Fruit fly (Drosophila melanogaster) whole organism, embryonic: ENCODE measurements around the gene Gr63a.

Experiments
- Aef1 ChIP-seq: fragments of 200-800 bp; sonication (Bioruptor generic); IDR thresholded peaks from 3 replicates; pipeline ENCODE4 v1.3.6; 2022; ENCODE audit warnings: missing biosample characterization, missing genetic modification characterization
- Atf6 ChIP-seq: fragments of 200-800 bp; sonication (Bioruptor generic); IDR thresholded peaks from 2 replicates; pipeline ENCODE4 v1.3.6; 2022; ENCODE audit warnings: missing biosample characterization, missing genetic modification characterization
- Blimp-1 ChIP-seq: fragments of 200-800 bp; sonication (Bioruptor generic); optimal IDR thresholded peaks from 3 replicates; lab custom pipeline; 2018; ENCODE audit warnings: missing biosample characterization, missing genetic modification characterization, mild to moderate bottlenecking, moderate library complexity, missing genetic modification reagents
- CG10654 ChIP-seq: fragments of 200-800 bp; sonication (Bioruptor generic); optimal IDR thresholded peaks from 2 replicates; lab custom pipeline; 2016; ENCODE audit warnings: missing biosample characterization, missing genetic modification characterization
- CG11093 ChIP-seq: fragments of 200-800 bp; sonication (Bioruptor generic); IDR thresholded peaks from 3 replicates; pipeline ENCODE4 v1.3.6; 2022; ENCODE audit warnings: missing biosample characterization, missing genetic modification characterization
- CG12155 ChIP-seq: fragments of 200-800 bp; sonication (Bioruptor generic); optimal IDR thresholded peaks from 3 replicates; lab custom pipeline; 2016; ENCODE audit warnings: missing biosample characterization, missing genetic modification characterization
- CG13296 ChIP-seq: fragments of 200-800 bp; sonication (Bioruptor generic); optimal IDR thresholded peaks from 3 replicates; lab custom pipeline; 2018; ENCODE audit warnings: missing biosample characterization, mild to moderate bottlenecking, missing genetic modification characterization
- CG15269 ChIP-seq: fragments of 200-800 bp; sonication (Bioruptor generic); optimal IDR thresholded peaks from 2 replicates; lab custom pipeline; 2018; ENCODE audit warnings: missing biosample characterization, mild to moderate bottlenecking, missing genetic modification characterization, moderate library complexity
- CG15479 ChIP-seq: fragments of 200-800 bp; sonication (Bioruptor generic); optimal IDR thresholded peaks from 3 replicates; lab custom pipeline; 2019; ENCODE audit warnings: missing biosample characterization, mild to moderate bottlenecking, missing genetic modification characterization, moderate library complexity
- CG15601 ChIP-seq: fragments of 200-800 bp; sonication (Bioruptor generic); optimal IDR thresholded peaks from 3 replicates; lab custom pipeline; 2019; ENCODE audit warnings: missing biosample characterization, mild to moderate bottlenecking, missing genetic modification characterization, moderate library complexity
- CG17186 ChIP-seq: fragments of 200-800 bp; sonication (Bioruptor generic); optimal IDR thresholded peaks from 3 replicates; lab custom pipeline; 2017; ENCODE audit warnings: missing biosample characterization, missing genetic modification reagents, missing genetic modification characterization
- CG17385 ChIP-seq: fragments of 200-800 bp; sonication (Bioruptor generic); optimal IDR thresholded peaks from 3 replicates; lab custom pipeline; 2018; ENCODE audit warnings: missing biosample characterization, mild to moderate bottlenecking, missing genetic modification characterization
- CG17802 ChIP-seq: fragments of 200-800 bp; sonication (Bioruptor generic); optimal IDR thresholded peaks from 2 replicates; lab custom pipeline; 2018; ENCODE audit warnings: missing biosample characterization, mild to moderate bottlenecking, missing genetic modification characterization, moderate library complexity
- CG17912 ChIP-seq: fragments of 200-800 bp; sonication (Bioruptor generic); optimal IDR thresholded peaks from 2 replicates; lab custom pipeline; 2018; ENCODE audit warnings: missing biosample characterization, mild to moderate bottlenecking, missing genetic modification characterization
- CG18011 ChIP-seq: fragments of 200-800 bp; sonication (Bioruptor generic); optimal IDR thresholded peaks from 2 replicates; lab custom pipeline; 2017; ENCODE audit warnings: missing biosample characterization, missing genetic modification characterization, mild to moderate bottlenecking, moderate library complexity, missing genotype
- CG18262 ChIP-seq: fragments of 200-800 bp; optimal IDR thresholded peaks from 3 replicates; lab custom pipeline; 2019; ENCODE audit warnings: missing biosample characterization, mild to moderate bottlenecking, missing genetic modification characterization, moderate library complexity
- CG18619 ChIP-seq: fragments of 200-800 bp; sonication (Bioruptor generic); optimal IDR thresholded peaks from 3 replicates; lab custom pipeline; 2017; ENCODE audit warnings: missing biosample characterization, mild to moderate bottlenecking, missing genetic modification characterization
- CG32767 ChIP-seq: fragments of 200-800 bp; sonication (Bioruptor generic); IDR thresholded peaks from 2 replicates; pipeline ENCODE4 v1.3.6; 2022; ENCODE audit warnings: missing biosample characterization, missing genetic modification characterization
- CG34224 ChIP-seq: fragments of 200-800 bp; sonication (Bioruptor generic); IDR thresholded peaks from 3 replicates; pipeline ENCODE4 v1.3.6; 2022; ENCODE audit warnings: missing biosample characterization, missing genetic modification characterization; ENCODE audit not compliant: partially characterized antibody
- CG34376 ChIP-seq: fragments of 200-800 bp; sonication (Bioruptor generic); optimal IDR thresholded peaks from 2 replicates; lab custom pipeline; 2018; ENCODE audit warnings: missing biosample characterization, mild to moderate bottlenecking, missing genetic modification characterization
- CG4282 ChIP-seq: fragments of 200-800 bp; sonication (Bioruptor generic); optimal IDR thresholded peaks from 2 replicates; lab custom pipeline; 2016; ENCODE audit warnings: missing biosample characterization, missing genetic modification characterization
- CG7357 ChIP-seq: fragments of 200-800 bp; sonication (Bioruptor generic); IDR thresholded peaks from 3 replicates; pipeline ENCODE4 v1.3.6; 2022; ENCODE audit warnings: missing biosample characterization, missing genetic modification characterization
- CG8765 ChIP-seq: fragments of 200-800 bp; sonication (Bioruptor generic); IDR thresholded peaks from 2 replicates; pipeline ENCODE4 v1.3.6; 2022; ENCODE audit warnings: missing biosample characterization, missing genetic modification characterization
- CrebB ChIP-seq: fragments of 200-800 bp; sonication (Bioruptor generic); optimal IDR thresholded peaks from 3 replicates; lab custom pipeline; 2018; ENCODE audit warnings: missing biosample characterization, mild to moderate bottlenecking, missing genetic modification characterization
- Deaf1 ChIP-seq: fragments of 200-800 bp; optimal IDR thresholded peaks from 3 replicates; lab custom pipeline; 2019; ENCODE audit warnings: missing biosample characterization, mild to moderate bottlenecking, missing genetic modification characterization, moderate library complexity
- Elba2 ChIP-seq: fragments of 200-800 bp; sonication (Bioruptor generic); optimal IDR thresholded peaks from 3 replicates; lab custom pipeline; 2016; ENCODE audit warnings: missing biosample characterization, missing genetic modification characterization
- Hr78 ChIP-seq, 2 experiments: fragments of 200-800 bp in 1 of 2; fragments of >200 bp in 1 of 2; sonication (Bioruptor generic) in 1 of 2; optimal IDR thresholded peaks; 2 replicates each; lab custom pipeline; 2017 to 2019; ENCODE audit warnings: missing biosample characterization in 2 of 2, missing genetic modification characterization in 2 of 2, mild to moderate bottlenecking in 1 of 2, moderate library complexity in 1 of 2
- Jarid2 ChIP-seq: fragments of 200-800 bp; sonication (Bioruptor generic); optimal IDR thresholded peaks from 3 replicates; lab custom pipeline; 2017; ENCODE audit warnings: mild to moderate bottlenecking, missing biosample characterization, missing genetic modification reagents, missing genetic modification characterization
- Lim3 ChIP-seq: fragments of 200-800 bp; sonication (Bioruptor generic); IDR thresholded peaks from 2 replicates; pipeline ENCODE4 v1.3.6; 2022; ENCODE audit warnings: missing biosample characterization, missing genetic modification characterization
- MBD-R2 ChIP-seq: fragments of 200-800 bp; sonication (Bioruptor generic); IDR thresholded peaks from 2 replicates; pipeline ENCODE4 v1.3.6; 2022; ENCODE audit warnings: missing biosample characterization, missing genetic modification characterization
- NC2β ChIP-seq: fragments of 200-800 bp; sonication (Bioruptor generic); optimal IDR thresholded peaks from 2 replicates; lab custom pipeline; 2016; ENCODE audit warnings: missing biosample characterization, missing genetic modification characterization
- Oaz ChIP-seq: fragments of 200-800 bp; sonication (Bioruptor generic); IDR thresholded peaks from 2 replicates; pipeline ENCODE4 v1.3.6; 2022; ENCODE audit warnings: missing biosample characterization, missing genetic modification characterization
- TFAM ChIP-seq: fragments of 200-800 bp; sonication (Bioruptor generic); optimal IDR thresholded peaks from 2 replicates; lab custom pipeline; 2017; ENCODE audit warnings: missing biosample characterization, missing genetic modification characterization, inconsistent platforms
- abd-A ChIP-seq: fragments of 200-800 bp; sonication (Bioruptor generic); optimal IDR thresholded peaks from 3 replicates; lab custom pipeline; 2019; ENCODE audit warnings: missing biosample characterization, mild to moderate bottlenecking, missing genetic modification characterization, moderate library complexity
- ara ChIP-seq: fragments of 200-800 bp; sonication (Bioruptor generic); IDR thresholded peaks from 2 replicates; pipeline ENCODE4 v1.3.6; 2022; ENCODE audit warnings: missing biosample characterization, missing genetic modification characterization
- bigmax ChIP-seq: fragments of 200-800 bp; sonication (Bioruptor generic); optimal IDR thresholded peaks from 2 replicates; lab custom pipeline; 2018; ENCODE audit warnings: missing biosample characterization, mild to moderate bottlenecking, missing genetic modification characterization
- chm ChIP-seq: fragments of 200-800 bp; sonication (Bioruptor generic); IDR thresholded peaks from 2 replicates; pipeline ENCODE4 v1.3.6; 2022; ENCODE audit warnings: missing biosample characterization, missing genetic modification characterization
- ham ChIP-seq: fragments of 200-800 bp; sonication (Bioruptor generic); IDR thresholded peaks from 2 replicates; pipeline ENCODE4 v1.3.6; 2022; ENCODE audit warnings: missing biosample characterization, missing genetic modification characterization
- ind ChIP-seq: fragments of 200-800 bp; sonication (Bioruptor generic); optimal IDR thresholded peaks from 3 replicates; lab custom pipeline; 2016; ENCODE audit warnings: missing biosample characterization, missing genetic modification characterization
- nmo ChIP-seq: fragments of 200-800 bp; sonication (Bioruptor generic); optimal IDR thresholded peaks from 2 replicates; lab custom pipeline; 2018; ENCODE audit warnings: missing biosample characterization, mild to moderate bottlenecking, missing genetic modification characterization, moderate library complexity
- nom ChIP-seq: fragments of 200-800 bp; sonication (Bioruptor generic); optimal IDR thresholded peaks from 2 replicates; lab custom pipeline; 2017; ENCODE audit warnings: missing biosample characterization, missing genetic modification characterization, mild to moderate bottlenecking, moderate library complexity, missing genetic modification reagents
- otp ChIP-seq: fragments of 200-800 bp; sonication (Bioruptor generic); IDR thresholded peaks from 3 replicates; pipeline ENCODE4, ENCODE4 v1.3.6; 2022; ENCODE audit warnings: missing biosample characterization, missing genetic modification characterization
- pzg ChIP-seq: fragments of 200-800 bp; sonication (Bioruptor generic); optimal IDR thresholded peaks from 3 replicates; lab custom pipeline; 2018; ENCODE audit warnings: missing biosample characterization, mild to moderate bottlenecking, missing genetic modification characterization, moderate library complexity
- schlank ChIP-seq: fragments of 200-800 bp; sonication (Bioruptor generic); optimal IDR thresholded peaks from 2 replicates; lab custom pipeline; 2018; ENCODE audit warnings: missing biosample characterization, mild to moderate bottlenecking, missing genetic modification characterization
- sd ChIP-seq: fragments of 200-800 bp; sonication (Bioruptor generic); optimal IDR thresholded peaks from 3 replicates; lab custom pipeline; 2018; ENCODE audit warnings: missing biosample characterization, mild to moderate bottlenecking, missing genetic modification characterization, moderate library complexity
- sens ChIP-seq: fragments of 200-800 bp; sonication (Bioruptor generic); peaks from one replicate; lab custom pipeline; 2016; ENCODE audit warnings: missing biosample characterization, missing genetic modification characterization
- shn ChIP-seq: fragments of 200-800 bp; sonication (Bioruptor generic); optimal IDR thresholded peaks from 3 replicates; lab custom pipeline; 2016; ENCODE audit warnings: missing biosample characterization, missing genetic modification characterization
- sob ChIP-seq: fragments of 200-800 bp; sonication (Bioruptor generic); IDR thresholded peaks from 2 replicates; pipeline ENCODE4 v1.3.6; 2022; ENCODE audit warnings: missing biosample characterization, missing genetic modification characterization
- yki ChIP-seq: fragments of >200 bp; optimal IDR thresholded peaks from 3 replicates; lab custom pipeline; 2018
- zf30C ChIP-seq: fragments of 200-800 bp; sonication (Bioruptor generic); optimal IDR thresholded peaks from 3 replicates; lab custom pipeline; 2018; ENCODE audit warnings: missing biosample characterization, mild to moderate bottlenecking, missing genetic modification characterization

Gr63a gene

dm6 chr3L:3942241-3943028, 46.0 kb upstream of the Gr63a start, which contains the start of the genes CG10863 and CG14982 (continued):
- TF ChIP-seq sens (GFP tag; lab: Kevin White, UChicago), result no peak
- no peak for TF ChIP-seq CrebB (tag; lab: Kevin White, UChicago)
- no peak for TF ChIP-seq MBD-R2 (GFP tag; lab: Robert Waterston, UW)
- TF ChIP-seq CG8765 (GFP tag; lab: Robert Waterston, UW), result no peak
- peak; percentile 83 for TF ChIP-seq CG34376
- no peak for TF ChIP-seq CG34224 (GFP tag; lab: Robert Waterston, UW)
- no peak for TF ChIP-seq TFAM (GFP tag; lab: Kevin White, UChicago)
- no peak for TF ChIP-seq CG4282 (GFP tag; lab: Kevin White, UChicago)
- TF ChIP-seq CG18262 (tag; lab: Kevin White, UChicago), result no peak
- no peak for TF ChIP-seq CG7357 (GFP tag; lab: Robert Waterston, UW)
- no peak for TF ChIP-seq Oaz
- TF ChIP-seq chm (GFP tag; lab: Robert Waterston, UW), result no peak
- TF ChIP-seq sob (GFP tag; lab: Robert Waterston, UW), result no peak
- TF ChIP-seq CG18011 (GFP tag; lab: Kevin White, UChicago), result no peak
- TF ChIP-seq ara (GFP tag; lab: Robert Waterston, UW), result no peak
- peak; percentile 28 for TF ChIP-seq CG15269 (tag; lab: Kevin White, UChicago)
- TF ChIP-seq Atf6 (GFP tag; lab: Robert Waterston, UW), result no peak
- no peak for TF ChIP-seq ham (GFP tag; lab: Robert Waterston, UW)
- TF ChIP-seq nmo (GFP tag; lab: Kevin White, UChicago), result no peak
- no peak for TF ChIP-seq CG15601 (tag; lab: Kevin White, UChicago)
- no peak for TF ChIP-seq CG18619 (GFP tag; lab: Kevin White, UChicago)
- TF ChIP-seq Blimp-1 (GFP tag; lab: Kevin White, UChicago), result no peak
- no peak for TF ChIP-seq CG12155 (GFP tag; lab: Kevin White, UChicago)
- TF ChIP-seq NC2β (GFP tag; lab: Kevin White, UChicago), result no peak
- peak; percentile 78 for TF ChIP-seq Jarid2 (GFP tag; lab: Kevin White, UChicago)
- TF ChIP-seq bigmax (GFP tag; lab: Kevin White, UChicago), result no peak
- TF ChIP-seq CG11093, result no peak
- TF ChIP-seq CG17186 (GFP tag; lab: Kevin White, UChicago), result no peak
- TF ChIP-seq CG15479 (GFP tag; lab: Kevin White, UChicago), result no peak
- no peak for TF ChIP-seq CG17912
- TF ChIP-seq schlank, result no peak
- TF ChIP-seq CG13296, result peak; percentile 7
- TF ChIP-seq yki (lab: Kevin White, UChicago), result no peak
- TF ChIP-seq Hr78 (GFP tag; optimal IDR thresholded peaks at IDR 0.05; lab: Kevin White, UChicago), result no peak
- peak; percentile 20 for TF ChIP-seq pzg (GFP tag; lab: Kevin White, UChicago)
- TF ChIP-seq CG32767 (GFP tag; lab: Robert Waterston, UW), result no peak
- no peak for TF ChIP-seq otp (GFP tag; lab: Robert Waterston, UW)
- no peak for TF ChIP-seq Elba2 (GFP tag; lab: Kevin White, UChicago)
- no peak for TF ChIP-seq Lim3
- no peak for TF ChIP-seq zf30C (GFP tag; lab: Kevin White, UChicago)
- TF ChIP-seq ind (GFP tag; lab: Kevin White, UChicago), result no peak
- no peak for TF ChIP-seq CG17802 (tag; lab: Kevin White, UChicago)
- TF ChIP-seq Aef1 (GFP tag; lab: Robert Waterston, UW), result no peak
- TF ChIP-seq abd-A (tag; lab: Kevin White, UChicago), result no peak
- TF ChIP-seq nom (GFP tag; lab: Kevin White, UChicago), result no peak
- peak; percentile 90 for TF ChIP-seq Deaf1 (tag; lab: Kevin White, UChicago)
- TF ChIP-seq CG17385, result no peak
- no peak for TF ChIP-seq shn (GFP tag; lab: Kevin White, UChicago)
- peak; percentile 3 for TF ChIP-seq sd (tag; lab: Kevin White, UChicago)
- no peak for TF ChIP-seq CG10654 (GFP tag; lab: Kevin White, UChicago)
